Worm (Caenorhabditis elegans): ENCODE results near the gene F20B6.10.
A peak's percentile ranks its signal among the peaks of the same experiment; 100 is the strongest.

The F20B6.10 gene

DNA sequence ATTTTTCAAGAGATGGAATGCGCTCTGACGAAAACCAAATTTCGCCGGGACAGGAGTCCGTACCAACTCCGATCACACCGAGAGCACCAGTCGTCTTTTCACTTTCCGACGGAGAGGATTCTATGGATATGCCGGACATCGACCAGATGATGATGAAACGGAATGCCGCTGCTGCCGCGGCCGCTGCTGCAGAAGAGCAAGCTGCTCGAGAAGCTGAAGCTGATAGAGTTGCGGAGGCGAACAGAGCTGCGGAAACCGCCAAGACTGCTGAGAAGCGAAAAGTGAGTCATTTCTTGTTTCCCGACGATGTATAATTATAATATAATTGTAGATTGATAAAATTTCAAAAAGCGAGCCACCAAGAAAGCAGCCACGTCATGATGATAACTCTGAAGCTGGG is 38.4 kb upstream of the F20B6.10 start:
- TF ChIP-seq nhr-90 (tag; optimal IDR thresholded peaks at IDR 0.05) (no peak), hmg-1.2 (GFP tag; IDR thresholded peaks at IDR 0.05) (no peak), egrh-3 (GFP tag; IDR thresholded peaks at IDR 0.05) (peak; percentile 71)

DNA sequence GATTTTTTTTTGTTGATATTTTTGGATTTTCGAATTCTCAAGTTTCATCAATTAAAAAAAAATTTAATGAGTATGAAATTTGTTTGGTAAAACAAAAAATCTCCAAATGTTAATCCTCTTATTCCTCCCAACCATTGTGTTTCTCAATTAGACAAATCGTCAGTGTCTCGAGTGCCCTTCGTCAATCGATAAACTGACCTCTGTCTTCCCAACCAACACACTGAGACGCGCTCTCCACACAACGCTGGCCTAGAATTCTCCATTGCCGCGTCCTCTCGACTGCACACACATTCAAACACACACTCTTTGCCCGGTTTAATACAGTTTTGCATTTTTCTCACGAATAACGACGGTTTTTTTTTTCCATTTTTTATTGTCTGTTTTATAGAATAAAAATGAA is 37.8 kb upstream of the F20B6.10 start, which contains the start of gene taf-11.1:
Gene taf-11.1, plus strand, starts transcription at position 389 of the 400 bp plus-strand sequence.
- TF ChIP-seq ceh-27 (GFP tag; optimal IDR thresholded peaks at IDR 0.05) (peak; percentile 3), lin-35 (GFP tag; optimal IDR thresholded peaks at IDR 0.05) (no peak), F57A8.1 (GFP tag; optimal IDR thresholded peaks at IDR 0.05) (no peak), nhr-80 (tag; optimal IDR thresholded peaks at IDR 0.05) (peak; percentile 44), dox-1 (GFP tag; IDR thresholded peaks at IDR 0.05) (0 out of 2 replicates have a peak, but pooled peaks have one; percentile 8), B0035.1 (tag; optimal IDR thresholded peaks at IDR 0.05) (no peak), hmg-1.2 (GFP tag; IDR thresholded peaks at IDR 0.05) (peak; percentile 33; the same call in 1 of the 2 replicates), pbrm-1 (GFP tag; IDR thresholded peaks at IDR 0.05) (no peak)

DNA sequence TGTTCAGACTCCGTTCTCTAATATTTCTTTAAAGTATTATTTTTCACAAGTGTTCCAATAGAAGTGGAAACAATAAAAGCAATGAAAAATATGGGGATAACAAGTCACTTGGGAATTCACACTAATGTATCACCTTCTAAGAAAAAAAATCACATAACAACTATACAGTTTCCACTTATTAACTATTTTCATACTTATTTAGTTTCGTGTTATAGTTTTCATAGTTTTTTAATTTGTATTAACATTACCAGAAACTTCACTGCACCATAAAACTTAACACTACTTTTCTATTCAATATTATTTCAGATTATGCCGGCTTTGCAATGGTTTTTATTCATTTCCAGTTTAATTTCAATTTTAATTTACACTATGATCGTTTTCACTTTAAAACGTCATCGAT is 35.1 kb upstream of the F20B6.10 start, which contains the start of gene srv-5:
Gene srv-5, plus strand, starts transcription at position 301 of the 400 bp plus-strand sequence.
- TF ChIP-seq ztf-6 (GFP tag; IDR thresholded peaks at IDR 0.05) (no peak), Y67H2A.10 (GFP tag; conservative IDR thresholded peaks at IDR 0.05) (no peak), cebp-1 (GFP tag; IDR thresholded peaks at IDR 0.05) (no peak), cebp-1 (tag; optimal IDR thresholded peaks at IDR 0.05) (no peak), rec-8 (tag; optimal IDR thresholded peaks at IDR 0.05) (no peak), F23B12.7 (tag; optimal IDR thresholded peaks at IDR 0.05; ENCODE audit: insufficient read depth) (no peak), sdz-38 (tag; optimal IDR thresholded peaks at IDR 0.05) (no peak), ztf-28 (GFP tag; IDR thresholded peaks at IDR 0.05) (no peak)

DNA sequence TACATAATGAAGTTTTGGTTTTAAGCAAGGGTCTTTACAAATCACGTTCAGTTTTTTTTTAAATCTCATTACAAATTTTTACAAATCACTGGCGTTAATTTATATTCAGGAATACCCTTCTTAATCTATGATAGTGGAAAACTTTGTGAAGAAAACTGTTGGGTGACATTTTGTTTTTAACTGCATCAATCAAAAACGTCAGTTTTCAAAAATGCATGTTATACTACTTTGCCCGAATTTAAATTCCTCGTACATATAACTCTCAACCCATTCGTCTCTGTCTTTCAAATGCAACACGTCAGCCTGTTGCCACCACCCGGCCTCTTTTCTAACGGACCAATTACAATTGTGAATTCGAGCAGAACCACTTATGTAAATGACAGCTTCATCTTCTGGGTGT is 32.0 kb upstream of the F20B6.10 start, which contains the start of gene hlh-13:
Gene hlh-13, plus strand, starts transcription at position 301 of the 400 bp plus-strand sequence.
- TF ChIP-seq die-1 (tag; optimal IDR thresholded peaks at IDR 0.05) (no peak), ztf-26 (tag; optimal IDR thresholded peaks at IDR 0.05) (no peak), attf-5 (GFP tag; optimal IDR thresholded peaks at IDR 0.05) (no peak), snpc-1.3 (tag; optimal IDR thresholded peaks at IDR 0.05; ENCODE audit: insufficient read depth) (no peak), attf-3 (GFP tag; conservative IDR thresholded peaks at IDR 0.05) (no peak), efl-1 (GFP tag; optimal IDR thresholded peaks at IDR 0.05) (no peak), C06A6.2 (GFP tag; conservative IDR thresholded peaks at IDR 0.05) (no peak), lsl-1 (GFP tag; optimal IDR thresholded peaks at IDR 0.05) (no peak), K11D2.4 (GFP tag; IDR thresholded peaks at IDR 0.05) (no peak), cebp-1 (GFP tag; IDR thresholded peaks at IDR 0.05) (no peak), cebp-1 (tag; optimal IDR thresholded peaks at IDR 0.05) (no peak), athp-1 (tag; optimal IDR thresholded peaks at IDR 0.05) (no peak), ceh-79 (tag; optimal IDR thresholded peaks at IDR 0.05) (no peak), F57A8.1 (GFP tag; optimal IDR thresholded peaks at IDR 0.05) (no peak), lsy-27 (tag; optimal IDR thresholded peaks at IDR 0.05; ENCODE audit: borderline replicate concordance, insufficient read depth) (no peak), F23B12.7 (tag; optimal IDR thresholded peaks at IDR 0.05; ENCODE audit: insufficient read depth) (no peak), him-1 (tag; optimal IDR thresholded peaks at IDR 0.05) (no peak), mes-4 (tag; optimal IDR thresholded peaks at IDR 0.05) (no peak)

DNA sequence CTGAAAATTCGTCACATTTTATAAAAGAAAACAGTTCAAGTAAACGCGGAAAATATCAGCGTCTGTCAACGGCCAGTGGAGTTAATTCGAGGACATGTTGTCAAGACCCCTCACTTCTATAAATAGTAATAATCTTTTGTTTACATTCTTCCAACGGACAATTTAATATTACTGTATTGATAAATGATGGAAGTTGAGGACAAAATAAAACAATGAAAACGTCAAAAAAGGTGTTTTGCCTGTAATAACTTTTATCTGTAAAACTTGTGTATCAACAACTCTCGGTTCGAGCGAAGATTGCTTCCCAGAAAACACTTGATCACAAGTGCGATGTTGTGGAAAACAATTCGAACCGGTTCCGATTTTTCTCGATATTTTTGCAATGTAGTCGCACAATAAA is 31.4 kb upstream of the F20B6.10 start:
- peak; percentile 10 for TF ChIP-seq nhr-80 (tag; optimal IDR thresholded peaks at IDR 0.05)
- no peak for TF ChIP-seq snpc-1.1 (tag; optimal IDR thresholded peaks at IDR 0.05; ENCODE audit: insufficient read depth)
- no peak for TF ChIP-seq snpc-1.3 (tag; optimal IDR thresholded peaks at IDR 0.05; ENCODE audit: insufficient read depth)
